Worm (Caenorhabditis elegans) whole organism, L4/young adult: ENCODE measurements around the gene C08E8.9.

Experiments
- dao-5 ChIP-seq: sonication (generic microtip); optimal IDR thresholded peaks from 2 replicates; lab custom pipeline; 2016; ENCODE audit warnings: missing genotype, missing genetic modification characterization, moderate library complexity, missing compliant biosample characterization
- him-1 ChIP-seq: sonication (generic microtip); optimal IDR thresholded peaks from 2 replicates; lab custom pipeline; 2016; ENCODE audit warnings: missing genotype, missing genetic modification reagents, missing genetic modification characterization, missing compliant biosample characterization

DNA sequence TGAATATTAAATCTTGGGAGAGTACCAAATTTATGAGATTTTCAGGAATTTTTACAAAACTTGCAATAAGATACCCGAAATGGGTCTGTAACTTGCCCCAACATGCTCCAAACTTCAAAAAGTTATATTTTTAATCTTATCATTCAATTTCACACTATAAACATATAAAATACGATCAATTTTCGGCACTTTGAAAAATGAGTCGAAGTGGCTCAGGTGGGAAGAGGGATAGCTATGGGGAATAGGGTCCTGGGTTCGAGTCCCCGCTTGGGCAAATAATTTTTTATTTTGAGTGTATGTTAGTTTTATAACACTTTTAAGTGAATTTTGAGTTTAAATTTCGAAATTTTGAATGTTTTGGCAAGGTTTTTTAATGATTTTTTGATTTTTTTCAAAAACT is 6.4 kb downstream of the C08E8.9 start:
- TF ChIP-seq dao-5 (no peak), him-1 (no peak)
